Worm (Caenorhabditis elegans) whole organism, L4/young adult: ENCODE data around the gene M57.2.

Experiments used
- W03F9.2 ChIP-seq: fragments of 150-350 bp; optimal IDR thresholded peaks from 2 replicates; lab custom pipeline; 2014; ENCODE audit warnings: missing biosample characterization, missing genetic modification characterization
- dao-5 ChIP-seq: sonication (generic microtip); optimal IDR thresholded peaks from 2 replicates; lab custom pipeline; 2016; ENCODE audit warnings: missing genotype, missing genetic modification characterization, moderate library complexity, missing compliant biosample characterization
- him-1 ChIP-seq: sonication (generic microtip); optimal IDR thresholded peaks from 2 replicates; lab custom pipeline; 2016; ENCODE audit warnings: missing genotype, missing genetic modification reagents, missing genetic modification characterization, missing compliant biosample characterization

The M57.2 gene

ce11 chrIV:3539872-3540271 lies 12.7 kb downstream of the M57.2 start, which contains the start of gene B0212.3:
TSS of gene B0212.3 (plus strand) at chrIV:3540172.
- no peak for TF ChIP-seq dao-5 (tag; lab: Kevin White, UChicago)
- no peak for TF ChIP-seq him-1 (tag; lab: Kevin White, UChicago)
- no peak for TF ChIP-seq W03F9.2 (tag; lab: Kevin White, UChicago)

- no peak for TF ChIP-seq W03F9.2 (tag; lab: Kevin White, UChicago)
- no peak for TF ChIP-seq dao-5 (tag; lab: Kevin White, UChicago)
- TF ChIP-seq him-1 (tag; lab: Kevin White, UChicago) = no peak
Observed at ce11 chrIV:3545060-3545459, 17.9 kb downstream of the M57.2 start.

- no peak for TF ChIP-seq him-1 (tag; lab: Kevin White, UChicago)
- no peak for TF ChIP-seq W03F9.2 (tag; lab: Kevin White, UChicago)
- no peak for TF ChIP-seq dao-5 (tag; lab: Kevin White, UChicago)
Observed at ce11 chrIV:3547500-3547899, 20.3 kb downstream of the M57.2 start, which contains the start of gene nstp-6. TSS of gene nstp-6 (minus strand) at chrIV:3547600.

DNA sequence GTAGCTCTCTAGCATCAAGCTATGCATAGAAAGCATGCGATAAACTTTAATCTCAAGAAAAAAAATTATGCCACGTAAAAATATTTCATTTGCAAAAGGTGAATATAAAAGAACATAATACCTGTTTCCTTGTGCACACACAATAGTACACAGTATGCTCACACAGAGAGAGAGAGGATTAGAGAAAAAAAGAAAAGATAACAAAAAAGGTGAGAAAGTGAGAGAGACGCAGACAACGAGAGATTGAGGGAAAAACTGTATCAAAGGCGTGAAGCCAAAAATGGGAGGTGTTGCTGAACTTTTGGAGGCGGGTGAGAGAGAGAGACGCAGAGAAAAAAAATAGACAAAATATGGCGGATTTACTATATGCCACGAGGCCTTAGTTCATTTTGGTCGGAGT lies 21.2 kb downstream of the M57.2 start:
- no peak for TF ChIP-seq W03F9.2 (tag; lab: Kevin White, UChicago)
- no peak for TF ChIP-seq him-1 (tag; lab: Kevin White, UChicago)
- TF ChIP-seq dao-5 (tag; lab: Kevin White, UChicago) = no peak

- TF ChIP-seq dao-5 (tag; lab: Kevin White, UChicago) (no peak), him-1 (tag; lab: Kevin White, UChicago) (peak; percentile 31)
Observed at ce11 chrIV:3551777-3552462, 24.8 kb downstream of the M57.2 start.

ce11 chrIV:3552933-3553332 lies 25.8 kb downstream of the M57.2 start:
- no peak for TF ChIP-seq him-1 (tag; lab: Kevin White, UChicago)
- no peak for TF ChIP-seq W03F9.2 (tag; lab: Kevin White, UChicago)
- TF ChIP-seq dao-5 (tag; lab: Kevin White, UChicago) = no peak

ce11 chrIV:3557331-3557730 lies 30.2 kb downstream of the M57.2 start, which contains the start of gene osm-9:
TSS of gene osm-9 (minus strand) at chrIV:3557431.
- no peak for TF ChIP-seq W03F9.2 (tag; lab: Kevin White, UChicago)

DNA sequence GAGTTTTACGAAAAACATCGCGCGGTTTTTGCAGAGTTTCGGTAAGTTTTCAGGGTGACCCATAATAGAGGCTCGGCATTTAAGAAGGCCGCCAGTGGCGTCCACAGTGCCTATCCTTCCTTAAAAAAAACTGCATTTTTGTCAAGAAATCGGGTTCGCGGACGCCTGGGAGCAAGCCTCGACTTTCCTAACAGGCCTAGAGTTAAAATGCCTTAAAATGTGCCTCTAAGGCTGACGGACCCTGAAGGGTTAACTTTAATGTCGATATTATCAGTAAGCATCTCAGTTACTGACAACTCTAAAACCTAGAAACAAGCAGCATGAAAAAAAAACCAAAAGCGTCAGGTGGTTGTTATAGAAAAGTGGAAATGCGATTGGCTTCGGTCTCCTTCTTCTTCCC lies 32.0 kb downstream of the M57.2 start:
- TF ChIP-seq dao-5 (tag; lab: Kevin White, UChicago) = no peak
- no peak for TF ChIP-seq W03F9.2 (tag; lab: Kevin White, UChicago)
- TF ChIP-seq him-1 (tag; lab: Kevin White, UChicago) = no peak

ce11 chrIV:3564901-3565300 lies 37.7 kb downstream of the M57.2 start, which contains the start of gene sre-5:
TSS of gene sre-5 (plus strand) at chrIV:3565201.
- no peak for TF ChIP-seq him-1 (tag; lab: Kevin White, UChicago)
- no peak for TF ChIP-seq dao-5 (tag; lab: Kevin White, UChicago)
- TF ChIP-seq W03F9.2 (tag; lab: Kevin White, UChicago) = no peak

DNA sequence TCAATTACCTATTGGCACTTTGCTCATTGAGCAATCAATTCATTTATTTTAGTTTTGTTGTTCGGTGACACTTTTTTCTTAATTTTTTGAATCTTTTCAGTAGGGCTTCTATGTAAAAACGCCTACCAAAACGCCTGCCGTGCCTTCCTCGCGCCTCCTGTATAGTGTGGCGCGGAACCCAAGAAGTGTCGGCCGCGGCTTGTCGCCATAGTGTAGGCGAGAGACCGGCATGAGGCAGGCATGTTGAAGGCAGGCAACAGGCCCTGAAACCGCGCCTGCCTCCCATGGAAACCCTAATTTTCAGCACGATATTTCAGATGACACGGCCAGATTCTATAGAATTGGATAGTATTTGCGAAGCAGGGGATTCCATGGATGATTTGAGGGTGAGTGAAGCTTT lies 41.5 kb downstream of the M57.2 start, which contains the start of gene otpl-1:
TSS of gene otpl-1 (plus strand) at position 372 of the 400 bp plus-strand sequence.
- no peak for TF ChIP-seq W03F9.2 (tag; lab: Kevin White, UChicago)
- no peak for TF ChIP-seq him-1 (tag; lab: Kevin White, UChicago)
- TF ChIP-seq dao-5 (tag; lab: Kevin White, UChicago) = no peak

DNA sequence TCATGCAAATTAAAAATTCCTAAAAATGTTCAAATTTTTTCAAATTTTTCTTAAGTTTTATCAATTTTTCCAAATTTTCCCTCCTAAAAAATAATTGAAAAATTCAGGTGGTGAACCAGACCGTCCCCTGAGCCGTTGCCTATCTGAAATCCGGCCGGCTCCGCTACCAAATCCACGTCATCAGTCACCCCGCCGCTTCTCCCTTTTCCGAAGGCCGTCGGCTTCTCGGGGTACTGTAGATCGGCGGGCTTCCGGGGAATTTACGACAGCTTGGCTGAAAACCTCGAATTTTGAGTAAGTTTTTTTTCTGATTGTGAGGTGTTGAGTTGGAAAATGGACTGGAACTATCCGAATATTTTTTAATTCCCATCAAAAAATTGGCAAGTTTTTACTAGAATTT lies 43.5 kb downstream of the M57.2 start:
- no peak for TF ChIP-seq him-1 (tag; lab: Kevin White, UChicago)
- no peak for TF ChIP-seq W03F9.2 (tag; lab: Kevin White, UChicago)
- TF ChIP-seq dao-5 (tag; lab: Kevin White, UChicago) = no peak

DNA sequence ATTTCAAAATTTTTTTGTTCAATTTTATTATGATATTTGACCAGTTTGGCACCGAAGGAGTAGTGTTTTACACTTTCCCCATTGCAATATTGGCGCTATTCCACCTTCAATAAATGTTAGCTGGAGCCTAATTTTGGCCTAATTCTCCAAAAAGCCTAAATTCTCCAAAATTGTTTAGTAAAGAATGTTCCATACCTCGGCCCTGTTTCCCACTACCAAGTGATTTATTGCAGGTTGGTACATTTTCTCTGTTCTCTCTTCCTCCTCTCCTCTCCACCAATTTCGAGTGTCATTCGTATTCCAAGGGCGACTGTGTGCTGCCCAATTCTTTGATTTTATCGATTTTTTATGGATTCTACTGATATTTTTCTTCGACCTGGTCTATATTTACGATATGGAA lies 51.0 kb downstream of the M57.2 start, which contains the start of gene Y37E11B.2:
TSS of gene Y37E11B.2 (plus strand) at position 301 of the 400 bp plus-strand sequence.
- TF ChIP-seq W03F9.2 (tag; lab: Kevin White, UChicago) (no peak), dao-5 (tag; lab: Kevin White, UChicago) (no peak), him-1 (tag; lab: Kevin White, UChicago) (no peak)

- TF ChIP-seq him-1 (tag; lab: Kevin White, UChicago) (no peak), dao-5 (tag; lab: Kevin White, UChicago) (no peak), W03F9.2 (tag; lab: Kevin White, UChicago) (no peak)
Observed at ce11 chrIV:3578667-3579066, 51.5 kb downstream of the M57.2 start.

- TF ChIP-seq dao-5 (tag; lab: Kevin White, UChicago) (no peak), W03F9.2 (tag; lab: Kevin White, UChicago) (no peak), him-1 (tag; lab: Kevin White, UChicago) (no peak)
Observed at ce11 chrIV:3579477-3579975, 52.4 kb downstream of the M57.2 start, which contains the start of gene Y37E11B.1. TSS of gene Y37E11B.1 (plus strand) at chrIV:3579621.
